Comparison of ENCODE assay signal across 1 fruit fly cellular context in genomic region chr3R:7075712-7076183, dm6.
TF ChIP-seq lines count a peak whose summit lies in the region.

No protein-coding gene starts in this region.

TF ChIP-seq in whole organism, embryonic, 481 proteins besides CTCF, POLR2A, EP300 and RAD21 (continued from another document and continues in another):
- TF ChIP-seq CG11093 (GFP tag; IDR thresholded peaks at IDR 0.05; lab: Robert Waterston, UW), result peak; percentile 84
- peak; percentile 73 for TF ChIP-seq CG6654 (GFP tag; optimal IDR thresholded peaks at IDR 0.05; lab: Kevin White, UChicago)
- TF ChIP-seq CG8388 (GFP tag; optimal IDR thresholded peaks at IDR 0.05; lab: Kevin White, UChicago), result peak; percentile 84
- TF ChIP-seq Side (GFP tag; optimal IDR thresholded peaks at IDR 0.05; lab: Kevin White, UChicago), result peak; percentile 79
- peak in 1 of 2 experiments; percentile 4 for TF ChIP-seq Trl (optimal IDR thresholded peaks at IDR 0.05; lab: Kevin White, UChicago)
- TF ChIP-seq Trl (GFP tag; optimal IDR thresholded peaks at IDR 0.05; lab: Kevin White, UChicago), result peak; percentile 88
- no peak for TF ChIP-seq danr (GFP tag; IDR thresholded peaks at IDR 0.05; lab: Robert Waterston, UW)
- peak; percentile 93 for TF ChIP-seq grn (GFP tag; optimal IDR thresholded peaks at IDR 0.05; lab: Kevin White, UChicago)
- peak; percentile 93 for TF ChIP-seq ind (GFP tag; optimal IDR thresholded peaks at IDR 0.05; lab: Kevin White, UChicago)
- TF ChIP-seq CG6175 (GFP tag; IDR thresholded peaks at IDR 0.05; lab: Robert Waterston, UW), result no peak
- TF ChIP-seq disco-r (GFP tag; optimal IDR thresholded peaks at IDR 0.05; lab: Kevin White, UChicago), result peak; percentile 58
- TF ChIP-seq CG4282 (GFP tag; optimal IDR thresholded peaks at IDR 0.05; lab: Kevin White, UChicago), result peak; percentile 78
- TF ChIP-seq slbo (GFP tag; IDR thresholded peaks at IDR 0.05; lab: Robert Waterston, UW), result no peak
- TF ChIP-seq row (GFP tag; IDR thresholded peaks at IDR 0.05; lab: Robert Waterston, UW), result no peak
- TF ChIP-seq CG11504 (tag; optimal IDR thresholded peaks at IDR 0.05; lab: Kevin White, UChicago), result peak; percentile 94
- TF ChIP-seq Adf1 (GFP tag; IDR thresholded peaks at IDR 0.05; lab: Robert Waterston, UW), result no peak
- TF ChIP-seq CG8765 (GFP tag; IDR thresholded peaks at IDR 0.05; lab: Robert Waterston, UW), result no peak
- TF ChIP-seq CG10543 (GFP tag; optimal IDR thresholded peaks at IDR 0.05; lab: Kevin White, UChicago), result peak; percentile 80
- TF ChIP-seq CG6765 (GFP tag; optimal IDR thresholded peaks at IDR 0.05; lab: Kevin White, UChicago), result peak; percentile 73
- peak; percentile 74 for TF ChIP-seq crc (GFP tag; optimal IDR thresholded peaks at IDR 0.05; lab: Kevin White, UChicago)
- TF ChIP-seq sens (GFP tag; lab: Kevin White, UChicago), result peak; percentile 98
- peak; percentile 70 for TF ChIP-seq CG31388 (GFP tag; optimal IDR thresholded peaks at IDR 0.05; lab: Kevin White, UChicago)
- TF ChIP-seq CG3726 (GFP tag; IDR thresholded peaks at IDR 0.05; lab: Robert Waterston, UW), result no peak
- peak; percentile 75 to 90 for TF ChIP-seq Hr51 (GFP tag; optimal IDR thresholded peaks at IDR 0.05; lab: Kevin White, UChicago)
- peak; percentile 56 for TF ChIP-seq Lhr (GFP tag; optimal IDR thresholded peaks at IDR 0.05; lab: Kevin White, UChicago)
- peak; percentile 85 for TF ChIP-seq Abd-B (GFP tag; optimal IDR thresholded peaks at IDR 0.05; lab: Kevin White, UChicago)
- peak; percentile 89 for TF ChIP-seq CG3281 (GFP tag; optimal IDR thresholded peaks at IDR 0.05; lab: Kevin White, UChicago)
- TF ChIP-seq slp2 (GFP tag; optimal IDR thresholded peaks at IDR 0.05; lab: Kevin White, UChicago), result peak; percentile 91
- peak; percentile 58 for TF ChIP-seq CG14965 (GFP tag; optimal IDR thresholded peaks at IDR 0.05; lab: Kevin White, UChicago; ENCODE audit: borderline replicate concordance)
- peak; percentile 76 for TF ChIP-seq da (GFP tag; optimal IDR thresholded peaks at IDR 0.05; lab: Kevin White, UChicago)
- TF ChIP-seq CG1647 (GFP tag; optimal IDR thresholded peaks at IDR 0.05; lab: Kevin White, UChicago), result peak; percentile 86
- no peak for TF ChIP-seq C15 (GFP tag; IDR thresholded peaks at IDR 0.05; lab: Robert Waterston, UW)
- peak; percentile 94 for TF ChIP-seq gro (GFP tag; optimal IDR thresholded peaks at IDR 0.05; lab: Kevin White, UChicago)
- TF ChIP-seq run (tag; optimal IDR thresholded peaks at IDR 0.05; lab: Kevin White, UChicago), result peak; percentile 70
- no peak for TF ChIP-seq E2f1 (GFP tag; IDR thresholded peaks at IDR 0.05; lab: Robert Waterston, UW)
- peak; percentile 85 for TF ChIP-seq CG6683 (GFP tag; optimal IDR thresholded peaks at IDR 0.05; lab: Kevin White, UChicago)
- peak; percentile 90 for TF ChIP-seq tap (tag; optimal IDR thresholded peaks at IDR 0.05; lab: Kevin White, UChicago)
- no peak for TF ChIP-seq amos (GFP tag; IDR thresholded peaks at IDR 0.05; lab: Robert Waterston, UW; ENCODE audit: partially characterized antibody)
- TF ChIP-seq CG6254 (GFP tag; optimal IDR thresholded peaks at IDR 0.05; lab: Kevin White, UChicago), result peak; percentile 80
- peak; percentile 38 for TF ChIP-seq fd102C (GFP tag; optimal IDR thresholded peaks at IDR 0.05; lab: Kevin White, UChicago)
- peak in 1 of 2 experiments; percentile 72 for TF ChIP-seq Eip74EF (GFP tag; optimal IDR thresholded peaks at IDR 0.05; lab: Kevin White, UChicago)
- TF ChIP-seq CG2129 (GFP tag; IDR thresholded peaks at IDR 0.05; lab: Robert Waterston, UW; ENCODE audit: partially characterized antibody), result no peak
- no peak for TF ChIP-seq hth (optimal IDR thresholded peaks at IDR 0.05; lab: Kevin White, UChicago)
- TF ChIP-seq br (optimal IDR thresholded peaks at IDR 0.05; lab: Kevin White, UChicago), result no peak
- no peak for TF ChIP-seq CG14014 (GFP tag; IDR thresholded peaks at IDR 0.05; lab: Robert Waterston, UW)
- TF ChIP-seq ci (GFP tag; IDR thresholded peaks at IDR 0.05; lab: Robert Waterston, UW), result no peak
- peak; percentile 42 for TF ChIP-seq CG30020 (tag; optimal IDR thresholded peaks at IDR 0.05; lab: Kevin White, UChicago)
- no peak for TF ChIP-seq Tbp (GFP tag; optimal IDR thresholded peaks at IDR 0.05; lab: Kevin White, UChicago)
- no peak for TF ChIP-seq chm (GFP tag; IDR thresholded peaks at IDR 0.05; lab: Robert Waterston, UW)
- TF ChIP-seq sima (GFP tag; optimal IDR thresholded peaks at IDR 0.05; lab: Kevin White, UChicago), result peak; percentile 3
- TF ChIP-seq Mad (GFP tag; optimal IDR thresholded peaks at IDR 0.05; lab: Kevin White, UChicago), result peak; percentile 86
- no peak for TF ChIP-seq Rfx (GFP tag; IDR thresholded peaks at IDR 0.05; lab: Robert Waterston, UW)
- TF ChIP-seq CG14050 (GFP tag; IDR thresholded peaks at IDR 0.05; lab: Robert Waterston, UW), result no peak
- TF ChIP-seq CG4424 (GFP tag; optimal IDR thresholded peaks at IDR 0.05; lab: Kevin White, UChicago), result peak; percentile 87
- TF ChIP-seq Max (GFP tag; optimal IDR thresholded peaks at IDR 0.05; lab: Kevin White, UChicago), result peak; percentile 86
- TF ChIP-seq CG4404 (GFP tag; IDR thresholded peaks at IDR 0.05; lab: Robert Waterston, UW), result no peak
- no peak for TF ChIP-seq aop (GFP tag; IDR thresholded peaks at IDR 0.05; lab: Robert Waterston, UW)
- no peak for TF ChIP-seq Optix (GFP tag; IDR thresholded peaks at IDR 0.05; lab: Robert Waterston, UW)
- TF ChIP-seq CG34376 (GFP tag; optimal IDR thresholded peaks at IDR 0.05; lab: Kevin White, UChicago), result peak; percentile 86
- TF ChIP-seq H2.0 (GFP tag; IDR thresholded peaks at IDR 0.05; lab: Robert Waterston, UW), result no peak
- TF ChIP-seq trh (GFP tag; optimal IDR thresholded peaks at IDR 0.05; lab: Kevin White, UChicago), result peak; percentile 54
- no peak for TF ChIP-seq Hr39 (optimal IDR thresholded peaks at IDR 0.05; lab: Kevin White, UChicago)
- TF ChIP-seq CG9817 (tag; optimal IDR thresholded peaks at IDR 0.05; lab: Kevin White, UChicago), result peak; percentile 78
- peak; percentile 87 for TF ChIP-seq CG13894 (tag; optimal IDR thresholded peaks at IDR 0.05; lab: Kevin White, UChicago)
- TF ChIP-seq CG12155 (GFP tag; optimal IDR thresholded peaks at IDR 0.05; lab: Kevin White, UChicago), result peak; percentile 83
- peak; percentile 82 for TF ChIP-seq trem (tag; optimal IDR thresholded peaks at IDR 0.05; lab: Kevin White, UChicago)
- TF ChIP-seq sug (tag; optimal IDR thresholded peaks at IDR 0.05; lab: Kevin White, UChicago), result peak; percentile 85
- peak; percentile 83 for TF ChIP-seq nom (GFP tag; optimal IDR thresholded peaks at IDR 0.05; lab: Kevin White, UChicago)
- TF ChIP-seq Dad (GFP tag; optimal IDR thresholded peaks at IDR 0.05; lab: Kevin White, UChicago), result peak; percentile 86
- TF ChIP-seq repo (GFP tag; optimal IDR thresholded peaks at IDR 0.05; lab: Kevin White, UChicago), result peak; percentile 83
- TF ChIP-seq CG31441 (GFP tag; IDR thresholded peaks at IDR 0.05; lab: Robert Waterston, UW), result no peak
- TF ChIP-seq dmrt99B (tag; optimal IDR thresholded peaks at IDR 0.05; lab: Kevin White, UChicago), result peak; percentile 94
- TF ChIP-seq Scr (GFP tag; IDR thresholded peaks at IDR 0.05; lab: Robert Waterston, UW; ENCODE audit: partially characterized antibody), result no peak
- peak; percentile 90 for TF ChIP-seq CG6854 (GFP tag; optimal IDR thresholded peaks at IDR 0.05; lab: Kevin White, UChicago)
- peak; percentile 89 for TF ChIP-seq Six4 (GFP tag; optimal IDR thresholded peaks at IDR 0.05; lab: Kevin White, UChicago)
- no peak for TF ChIP-seq CG7963 (GFP tag; IDR thresholded peaks at IDR 0.05; lab: Robert Waterston, UW; ENCODE audit: partially characterized antibody)
- no peak for TF ChIP-seq rib (GFP tag; IDR thresholded peaks at IDR 0.05; lab: Robert Waterston, UW)
- peak; percentile 77 for TF ChIP-seq odd (GFP tag; optimal IDR thresholded peaks at IDR 0.05; lab: Kevin White, UChicago)
- TF ChIP-seq CG33213 (GFP tag; optimal IDR thresholded peaks at IDR 0.05; lab: Kevin White, UChicago), result peak; percentile 89
- TF ChIP-seq ab (GFP tag; optimal IDR thresholded peaks at IDR 0.05; lab: Kevin White, UChicago), result peak; percentile 71
- peak; percentile 96 for TF ChIP-seq lab (GFP tag; optimal IDR thresholded peaks at IDR 0.05; lab: Kevin White, UChicago)
- peak; percentile 60 for TF ChIP-seq Nf-YC (tag; optimal IDR thresholded peaks at IDR 0.05; lab: Kevin White, UChicago)
- TF ChIP-seq unpg (GFP tag; optimal IDR thresholded peaks at IDR 0.05; lab: Kevin White, UChicago), result peak; percentile 91
- peak; percentile 62 for TF ChIP-seq CG18011 (GFP tag; optimal IDR thresholded peaks at IDR 0.05; lab: Kevin White, UChicago)
- TF ChIP-seq bigmax (GFP tag; optimal IDR thresholded peaks at IDR 0.05; lab: Kevin White, UChicago), result no peak
- TF ChIP-seq CG18599 (GFP tag; optimal IDR thresholded peaks at IDR 0.05; lab: Kevin White, UChicago), result peak; percentile 97
- peak; percentile 91 for TF ChIP-seq Sox102F (GFP tag; optimal IDR thresholded peaks at IDR 0.05; lab: Kevin White, UChicago)
- peak; percentile 86 for TF ChIP-seq CG15011 (GFP tag; optimal IDR thresholded peaks at IDR 0.05; lab: Kevin White, UChicago)
- peak; percentile 87 to 90 for TF ChIP-seq chif (GFP tag; optimal IDR thresholded peaks at IDR 0.05; lab: Kevin White, UChicago)
- TF ChIP-seq CG10366 (GFP tag; IDR thresholded peaks at IDR 0.05; lab: Robert Waterston, UW), result no peak
- TF ChIP-seq ato (GFP tag; IDR thresholded peaks at IDR 0.05; lab: Robert Waterston, UW; ENCODE audit: partially characterized antibody), result no peak
- TF ChIP-seq CG31224 (GFP tag; IDR thresholded peaks at IDR 0.05; lab: Robert Waterston, UW), result no peak
- TF ChIP-seq Dfd (GFP tag; optimal IDR thresholded peaks at IDR 0.05; lab: Kevin White, UChicago), result no peak
- peak; percentile 80 for TF ChIP-seq CG17568 (GFP tag; optimal IDR thresholded peaks at IDR 0.05; lab: Kevin White, UChicago)
- peak; percentile 82 for TF ChIP-seq dmrt11E (tag; optimal IDR thresholded peaks at IDR 0.05; lab: Kevin White, UChicago)
- peak; percentile 88 for TF ChIP-seq D19A (tag; optimal IDR thresholded peaks at IDR 0.05; lab: Kevin White, UChicago)
- peak; percentile 83 for TF ChIP-seq nerfin-1 (tag; optimal IDR thresholded peaks at IDR 0.05; lab: Kevin White, UChicago)
- peak; percentile 90 for TF ChIP-seq PHDP (tag; optimal IDR thresholded peaks at IDR 0.05; lab: Kevin White, UChicago)
- TF ChIP-seq CG9215 (GFP tag; IDR thresholded peaks at IDR 0.05; lab: Robert Waterston, UW), result no peak
- peak in 1 of 2 experiments; percentile 45 for TF ChIP-seq crp (GFP tag; optimal IDR thresholded peaks at IDR 0.05; lab: Kevin White, UChicago)
- TF ChIP-seq en (GFP tag; optimal IDR thresholded peaks at IDR 0.05; lab: Kevin White, UChicago), result peak; percentile 85
- no peak for TF ChIP-seq CG11247 (GFP tag; IDR thresholded peaks at IDR 0.05; lab: Robert Waterston, UW)
- peak; percentile 86 for TF ChIP-seq Atf-2 (GFP tag; optimal IDR thresholded peaks at IDR 0.05; lab: Kevin White, UChicago)
- TF ChIP-seq CG12104 (GFP tag; optimal IDR thresholded peaks at IDR 0.05; lab: Kevin White, UChicago), result peak; percentile 87
- TF ChIP-seq CG6791 (GFP tag; IDR thresholded peaks at IDR 0.05; lab: Robert Waterston, UW; ENCODE audit: partially characterized antibody), result no peak
- TF ChIP-seq Sox100B (GFP tag; optimal IDR thresholded peaks at IDR 0.05; lab: Kevin White, UChicago), result peak; percentile 89
- TF ChIP-seq NK7.1 (GFP tag; optimal IDR thresholded peaks at IDR 0.05; lab: Kevin White, UChicago), result peak; percentile 89
- peak; percentile 73 for TF ChIP-seq CG3407 (GFP tag; optimal IDR thresholded peaks at IDR 0.05; lab: Kevin White, UChicago)
- no peak for TF ChIP-seq CG10959 (GFP tag; IDR thresholded peaks at IDR 0.05; lab: Robert Waterston, UW)
- TF ChIP-seq D19B (GFP tag; optimal IDR thresholded peaks at IDR 0.05; lab: Kevin White, UChicago), result peak; percentile 75
- TF ChIP-seq jing (GFP tag; optimal IDR thresholded peaks at IDR 0.05; lab: Kevin White, UChicago), result no peak
- TF ChIP-seq Sin3A (optimal IDR thresholded peaks at IDR 0.05; lab: Kevin White, UChicago), result no peak
- no peak for TF ChIP-seq CG32767 (GFP tag; IDR thresholded peaks at IDR 0.05; lab: Robert Waterston, UW)
- TF ChIP-seq ems (GFP tag; optimal IDR thresholded peaks at IDR 0.05; lab: Kevin White, UChicago), result peak; percentile 87
- TF ChIP-seq mam (GFP tag; optimal IDR thresholded peaks at IDR 0.05; lab: Kevin White, UChicago), result peak; percentile 95
- peak; percentile 78 for TF ChIP-seq CG16815 (GFP tag; optimal IDR thresholded peaks at IDR 0.05; lab: Kevin White, UChicago)
- no peak for TF ChIP-seq Oaz (GFP tag; IDR thresholded peaks at IDR 0.05; lab: Robert Waterston, UW)
- TF ChIP-seq az2 (GFP tag; optimal IDR thresholded peaks at IDR 0.05; lab: Kevin White, UChicago), result peak; percentile 89
- no peak for TF ChIP-seq CG17361 (GFP tag; IDR thresholded peaks at IDR 0.05; lab: Robert Waterston, UW)
- no peak for TF ChIP-seq jigr1 (GFP tag; IDR thresholded peaks at IDR 0.05; lab: Robert Waterston, UW)
- TF ChIP-seq CG6689 (GFP tag; IDR thresholded peaks at IDR 0.05; lab: Robert Waterston, UW), result no peak
- no peak for TF ChIP-seq bbx (GFP tag; IDR thresholded peaks at IDR 0.05; lab: Robert Waterston, UW; ENCODE audit: partially characterized antibody)
- TF ChIP-seq Aef1 (GFP tag; IDR thresholded peaks at IDR 0.05; lab: Robert Waterston, UW), result no peak
- no peak for TF ChIP-seq ranshi (GFP tag; IDR thresholded peaks at IDR 0.05; lab: Robert Waterston, UW)
- TF ChIP-seq Blimp-1 (GFP tag; optimal IDR thresholded peaks at IDR 0.05; lab: Kevin White, UChicago), result peak; percentile 88
- TF ChIP-seq dysf (GFP tag; IDR thresholded peaks at IDR 0.05; lab: Robert Waterston, UW), result no peak
- peak; percentile 61 for TF ChIP-seq Nf-YB (GFP tag; optimal IDR thresholded peaks at IDR 0.05; lab: Kevin White, UChicago)
- no peak for TF ChIP-seq CG15479 (GFP tag; optimal IDR thresholded peaks at IDR 0.05; lab: Kevin White, UChicago)
- TF ChIP-seq her (GFP tag; optimal IDR thresholded peaks at IDR 0.05; lab: Kevin White, UChicago), result peak; percentile 85
- TF ChIP-seq Bgb (GFP tag; IDR thresholded peaks at IDR 0.05; lab: Robert Waterston, UW; ENCODE audit: partially characterized antibody), result no peak
- TF ChIP-seq Sry-β (GFP tag; optimal IDR thresholded peaks at IDR 0.05; lab: Kevin White, UChicago), result peak; percentile 19
- no peak for TF ChIP-seq Xrp1 (GFP tag; IDR thresholded peaks at IDR 0.05; lab: Robert Waterston, UW)
- TF ChIP-seq CG18764 (GFP tag; optimal IDR thresholded peaks at IDR 0.05; lab: Kevin White, UChicago), result peak; percentile 81
- TF ChIP-seq Hey (tag; optimal IDR thresholded peaks at IDR 0.05; lab: Kevin White, UChicago), result peak; percentile 31
- TF ChIP-seq CG3065 (GFP tag; optimal IDR thresholded peaks at IDR 0.05; lab: Kevin White, UChicago), result peak; percentile 42
